Fruit fly (Drosophila melanogaster) whole organism, embryonic: ENCODE measurements around the gene CG12698.

Source experiments
- CG10267 ChIP-seq: fragments of 200-800 bp; sonication (Bioruptor generic); optimal IDR thresholded peaks from 2 replicates; lab custom pipeline; 2018; ENCODE audit warnings: missing biosample characterization, mild to moderate bottlenecking, missing genetic modification characterization, moderate library complexity
- CG11398 ChIP-seq: fragments of 200-800 bp; sonication (Bioruptor generic); optimal IDR thresholded peaks from 2 replicates; lab custom pipeline; 2016; ENCODE audit warnings: missing biosample characterization, missing genetic modification characterization
- CG11504 ChIP-seq: fragments of 200-800 bp; sonication (Bioruptor generic); optimal IDR thresholded peaks from 3 replicates; lab custom pipeline; 2019; ENCODE audit warnings: missing biosample characterization, mild to moderate bottlenecking, missing genetic modification characterization, moderate library complexity
- CG1233 ChIP-seq: fragments of 200-800 bp; sonication (Bioruptor generic); optimal IDR thresholded peaks from 4 replicates; lab custom pipeline; 2018; ENCODE audit warnings: missing biosample characterization, mild to moderate bottlenecking, missing genetic modification characterization
- CG13287 ChIP-seq: fragments of 200-800 bp; sonication (Bioruptor generic); IDR thresholded peaks from 2 replicates; pipeline ENCODE4 v1.3.6; 2022; ENCODE audit warnings: missing biosample characterization, missing genetic modification characterization; ENCODE audit not compliant: partially characterized antibody
- CG15479 ChIP-seq: fragments of 200-800 bp; sonication (Bioruptor generic); optimal IDR thresholded peaks from 3 replicates; lab custom pipeline; 2019; ENCODE audit warnings: missing biosample characterization, mild to moderate bottlenecking, missing genetic modification characterization, moderate library complexity
- CG16863 ChIP-seq: fragments of 200-800 bp; sonication (Bioruptor generic); optimal IDR thresholded peaks from 3 replicates; lab custom pipeline; 2016; ENCODE audit warnings: missing biosample characterization, missing genetic modification characterization
- CG18476 ChIP-seq: fragments of 200-800 bp; sonication (Bioruptor generic); optimal IDR thresholded peaks from 2 replicates; lab custom pipeline; 2016; ENCODE audit warnings: missing biosample characterization, mild to moderate bottlenecking, missing genetic modification characterization
- CG18764 ChIP-seq: fragments of 200-800 bp; sonication (Bioruptor generic); optimal IDR thresholded peaks from 3 replicates; lab custom pipeline; 2016; ENCODE audit warnings: missing biosample characterization, missing genetic modification characterization
- CG2116 ChIP-seq: fragments of 200-800 bp; sonication (Bioruptor generic); optimal IDR thresholded peaks from 3 replicates; lab custom pipeline; 2018; ENCODE audit warnings: missing biosample characterization, mild to moderate bottlenecking, missing genetic modification characterization
- CG32772 ChIP-seq: fragments of 200-800 bp; sonication (Bioruptor generic); IDR thresholded peaks from 2 replicates; pipeline ENCODE4 v1.3.6; 2022; ENCODE audit warnings: missing biosample characterization, missing genetic modification characterization
- CG33557 ChIP-seq: fragments of 200-800 bp; sonication (Bioruptor generic); optimal IDR thresholded peaks from 2 replicates; lab custom pipeline; 2019; ENCODE audit warnings: missing biosample characterization, mild to moderate bottlenecking, missing genetic modification characterization, moderate library complexity
- CG6791 ChIP-seq: fragments of 200-800 bp; sonication (Bioruptor generic); IDR thresholded peaks from 3 replicates; pipeline ENCODE4 v1.3.6; 2022; ENCODE audit warnings: missing biosample characterization, missing genetic modification characterization; ENCODE audit not compliant: partially characterized antibody
- CG7556 ChIP-seq: fragments of 200-800 bp; sonication (Bioruptor generic); optimal IDR thresholded peaks from 2 replicates; lab custom pipeline; 2017; ENCODE audit warnings: missing biosample characterization, mild to moderate bottlenecking, missing genetic modification characterization
- CG7786 ChIP-seq: fragments of 200-800 bp; sonication (Bioruptor generic); optimal IDR thresholded peaks from 2 replicates; lab custom pipeline; 2016; ENCODE audit warnings: missing biosample characterization, missing genetic modification characterization
- CG7839 ChIP-seq: fragments of 200-800 bp; sonication (Bioruptor generic); optimal IDR thresholded peaks from 3 replicates; lab custom pipeline; 2018; ENCODE audit warnings: missing biosample characterization, mild to moderate bottlenecking, missing genetic modification characterization, moderate library complexity
- CG7963 ChIP-seq: fragments of 200-800 bp; sonication (Bioruptor generic); IDR thresholded peaks from 3 replicates; pipeline ENCODE4 v1.3.6; 2022; ENCODE audit warnings: missing biosample characterization, missing genetic modification characterization; ENCODE audit not compliant: partially characterized antibody
- CG9437 ChIP-seq: fragments of 200-800 bp; sonication (Bioruptor generic); optimal IDR thresholded peaks from 2 replicates; lab custom pipeline; 2018; ENCODE audit warnings: missing biosample characterization, mild to moderate bottlenecking, missing genetic modification characterization
- CG9609 ChIP-seq: fragments of 200-800 bp; sonication (Bioruptor generic); optimal IDR thresholded peaks from 3 replicates; lab custom pipeline; 2016; ENCODE audit warnings: missing biosample characterization, missing genetic modification characterization
- CkIIα-i1 ChIP-seq: fragments of 200-800 bp; sonication (Bioruptor generic); IDR thresholded peaks from 2 replicates; pipeline ENCODE4 v1.3.6; 2022; ENCODE audit warnings: missing biosample characterization, missing genetic modification characterization
- D19A ChIP-seq: fragments of 200-800 bp; optimal IDR thresholded peaks from 3 replicates; lab custom pipeline; 2019; ENCODE audit warnings: missing biosample characterization, mild to moderate bottlenecking, missing genetic modification characterization, moderate library complexity
- Dad ChIP-seq: fragments of 200-800 bp; sonication (Bioruptor generic); optimal IDR thresholded peaks from 3 replicates; lab custom pipeline; 2016; ENCODE audit warnings: missing biosample characterization, missing genetic modification characterization
- Dbx ChIP-seq: fragments of 200-800 bp; sonication (Bioruptor generic); IDR thresholded peaks from 3 replicates; pipeline ENCODE4 v1.3.6; 2022; ENCODE audit warnings: missing biosample characterization, missing genetic modification characterization
- Hand ChIP-seq: fragments of 200-800 bp; sonication (Bioruptor generic); optimal IDR thresholded peaks from 2 replicates; lab custom pipeline; 2017; ENCODE audit warnings: mild to moderate bottlenecking, missing biosample characterization, missing genetic modification reagents, missing genetic modification characterization
- Oaz ChIP-seq: fragments of 200-800 bp; sonication (Bioruptor generic); IDR thresholded peaks from 2 replicates; pipeline ENCODE4 v1.3.6; 2022; ENCODE audit warnings: missing biosample characterization, missing genetic modification characterization
- PHDP ChIP-seq: fragments of 200-800 bp; sonication (Bioruptor generic); optimal IDR thresholded peaks from 3 replicates; lab custom pipeline; 2018; ENCODE audit warnings: missing biosample characterization, mild to moderate bottlenecking, missing genetic modification characterization, moderate library complexity
- Poxn ChIP-seq: fragments of 200-800 bp; sonication (Bioruptor generic); IDR thresholded peaks from 2 replicates; pipeline ENCODE4 v1.3.6; 2022; ENCODE audit warnings: missing biosample characterization, missing genetic modification characterization
- Scr ChIP-seq: fragments of 200-800 bp; sonication (Bioruptor generic); IDR thresholded peaks from 2 replicates; pipeline ENCODE4 v1.3.6; 2022; ENCODE audit warnings: missing biosample characterization, missing genetic modification characterization; ENCODE audit not compliant: partially characterized antibody
- Sin3A ChIP-seq: fragments of >200 bp; optimal IDR thresholded peaks from 2 replicates; lab custom pipeline; 2018
- Ssrp ChIP-seq: fragments of 200-800 bp; sonication (Bioruptor generic); optimal IDR thresholded peaks from 2 replicates; lab custom pipeline; 2018; ENCODE audit warnings: missing biosample characterization, mild to moderate bottlenecking, missing genetic modification characterization, moderate library complexity
- Usf ChIP-seq: fragments of 200-800 bp; sonication (Bioruptor generic); optimal IDR thresholded peaks from 2 replicates; lab custom pipeline; 2017; ENCODE audit warnings: missing genotype, missing biosample characterization, missing genetic modification characterization
- ash1 ChIP-seq: fragments of 200-800 bp; sonication (Bioruptor generic); optimal IDR thresholded peaks from 2 replicates; lab custom pipeline; 2018; ENCODE audit warnings: missing biosample characterization, mild to moderate bottlenecking, missing genetic modification characterization
- ato ChIP-seq: fragments of 200-800 bp; sonication (Bioruptor generic); IDR thresholded peaks from 2 replicates; pipeline ENCODE4 v1.3.6; 2022; ENCODE audit warnings: missing biosample characterization, missing genetic modification characterization; ENCODE audit not compliant: partially characterized antibody
- bigmax ChIP-seq: fragments of 200-800 bp; sonication (Bioruptor generic); optimal IDR thresholded peaks from 2 replicates; lab custom pipeline; 2018; ENCODE audit warnings: missing biosample characterization, mild to moderate bottlenecking, missing genetic modification characterization
- ci ChIP-seq: fragments of 200-800 bp; sonication (Bioruptor generic); IDR thresholded peaks from 3 replicates; pipeline ENCODE4 v1.3.6; 2022; ENCODE audit warnings: missing biosample characterization, missing genetic modification characterization
- ftz-f1 ChIP-seq: fragments of 200-800 bp; sonication (Bioruptor generic); optimal IDR thresholded peaks from 2 replicates; lab custom pipeline; 2016; ENCODE audit warnings: missing biosample characterization, missing genetic modification characterization
- hbn ChIP-seq: fragments of 200-800 bp; sonication (Bioruptor generic); IDR thresholded peaks from 2 replicates; pipeline ENCODE4 v1.3.6; 2022; ENCODE audit warnings: missing biosample characterization, missing genetic modification characterization; ENCODE audit not compliant: partially characterized antibody
- hkb ChIP-seq, 2 experiments: fragments of 200-800 bp in 1 of 2; fragments of >200 bp in 1 of 2; sonication (Bioruptor generic) in 1 of 2; IDR thresholded peaks in 1 of 2; optimal IDR thresholded peaks in 1 of 2; 2 replicates each; pipeline versions ENCODE4 v1.3.6 to Lab custom; 2017 to 2022; ENCODE audit warnings: missing biosample characterization in 1 of 2, missing genetic modification characterization in 1 of 2
- lov ChIP-seq, 2 experiments: fragments of 200-800 bp in 1 of 2; fragments of >200 bp in 1 of 2; sonication (Bioruptor generic) in 1 of 2; IDR thresholded peaks in 1 of 2; optimal IDR thresholded peaks in 1 of 2; 2 replicates in 1 of 2; 3 replicates in 1 of 2; pipeline versions ENCODE4 v1.3.6 to Lab custom; 2017 to 2022; ENCODE audit warnings: missing biosample characterization in 1 of 2, missing genetic modification characterization in 1 of 2
- otp ChIP-seq: fragments of 200-800 bp; sonication (Bioruptor generic); IDR thresholded peaks from 3 replicates; pipeline ENCODE4, ENCODE4 v1.3.6; 2022; ENCODE audit warnings: missing biosample characterization, missing genetic modification characterization
- p53 ChIP-seq: fragments of 200-800 bp; sonication (Bioruptor generic); optimal IDR thresholded peaks from 2 replicates; lab custom pipeline; 2016; ENCODE audit warnings: missing biosample characterization, missing genetic modification characterization
- pan ChIP-seq, 4 experiments: fragments of >200 bp in 3 of 4; fragments of 200-800 bp in 1 of 4; sonication (Bioruptor generic) in 1 of 4; optimal IDR thresholded peaks in 3 of 4; IDR thresholded peaks in 1 of 4; 2 replicates each; pipeline versions ENCODE4 v1.3.6 to Lab custom; 2017 to 2022; ENCODE audit warnings: missing biosample characterization in 2 of 4, missing genetic modification characterization in 2 of 4, mixed read lengths in 1 of 4
- ranshi ChIP-seq: fragments of 200-800 bp; sonication (Bioruptor generic); IDR thresholded peaks from 2 replicates; pipeline ENCODE4 v1.3.6; 2022; ENCODE audit warnings: missing biosample characterization, missing genetic modification characterization
- rib ChIP-seq: fragments of 200-800 bp; sonication (Bioruptor generic); IDR thresholded peaks from 2 replicates; pipeline ENCODE4 v1.3.6; 2022; ENCODE audit warnings: missing biosample characterization, missing genetic modification characterization
- slbo ChIP-seq: fragments of 200-800 bp; sonication (Bioruptor generic); IDR thresholded peaks from 2 replicates; pipeline ENCODE4 v1.3.6; 2022; ENCODE audit warnings: missing biosample characterization, missing genetic modification characterization
- slp2 ChIP-seq: fragments of 200-800 bp; sonication (Bioruptor generic); optimal IDR thresholded peaks from 2 replicates; lab custom pipeline; 2016; ENCODE audit warnings: missing biosample characterization, missing genetic modification characterization
- ssp ChIP-seq: fragments of 200-800 bp; sonication (Bioruptor generic); IDR thresholded peaks from 2 replicates; pipeline ENCODE4 v1.3.6; 2022; ENCODE audit warnings: missing biosample characterization, missing genetic modification characterization

The CG12698 gene

DNA sequence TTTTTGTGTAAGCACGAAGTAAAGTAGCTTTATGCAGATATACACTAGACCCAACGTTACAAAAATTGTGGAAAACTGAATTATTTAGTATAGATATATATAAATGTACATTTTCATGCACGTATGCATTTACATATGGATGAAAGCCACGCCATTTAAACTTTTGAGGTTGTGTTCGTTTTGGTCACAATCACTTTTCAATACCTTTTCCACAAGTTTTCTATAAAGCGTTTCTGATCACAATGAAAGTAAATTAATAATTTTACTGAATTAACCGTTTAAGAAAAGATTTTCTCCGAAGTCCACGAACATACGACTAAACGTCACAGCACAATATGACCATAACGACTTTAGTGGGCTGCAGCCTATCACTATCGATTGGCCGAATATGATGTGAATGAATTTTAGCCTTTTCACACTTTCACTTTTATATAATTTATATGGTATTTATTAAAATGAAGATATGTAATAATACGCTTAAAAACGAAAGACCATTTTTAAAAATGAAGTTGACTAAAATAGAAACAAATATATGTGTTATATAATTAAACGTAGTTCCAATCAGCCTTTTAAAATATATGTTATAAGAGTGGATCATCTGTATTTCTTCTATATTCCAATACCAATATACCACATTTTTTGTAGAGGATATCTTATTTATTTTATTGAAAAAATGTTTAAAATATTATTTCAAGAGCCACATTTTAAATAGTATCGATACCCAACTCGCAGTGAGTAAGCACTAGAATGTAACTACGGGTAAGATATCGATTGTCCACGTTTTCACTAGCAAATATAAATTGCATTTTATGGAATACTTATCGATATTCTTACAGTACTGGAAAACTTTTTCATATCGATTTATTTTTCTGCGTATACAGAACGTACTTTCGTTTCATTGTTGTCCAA is 14.1 kb upstream of the CG12698 start, which contains the start of the genes CG46312, eIF5 and exd (continued):
- peak; percentile 88 for TF ChIP-seq CG6791
- TF ChIP-seq pan (optimal IDR thresholded peaks at IDR 0.05; lab: Kevin White, UChicago), result no peak
- TF ChIP-seq pan (GFP tag; optimal IDR thresholded peaks at IDR 0.05 in 1 of 2, IDR thresholded peaks at IDR 0.05 in 1 of 2), result no peak
- no peak for TF ChIP-seq CG16863 (GFP tag; lab: Kevin White, UChicago)
- TF ChIP-seq CG32772, result no peak
- no peak for TF ChIP-seq Usf (GFP tag; lab: Kevin White, UChicago)
- TF ChIP-seq CG1233 (GFP tag; lab: Kevin White, UChicago), result no peak
- TF ChIP-seq slp2 (GFP tag; lab: Kevin White, UChicago), result no peak
- TF ChIP-seq lov (optimal IDR thresholded peaks at IDR 0.05; lab: Kevin White, UChicago), result no peak
- no peak for TF ChIP-seq lov (GFP tag; IDR thresholded peaks at IDR 0.05; lab: Robert Waterston, UW)
- no peak for TF ChIP-seq slbo (GFP tag; lab: Robert Waterston, UW)
- TF ChIP-seq CG7556 (GFP tag; lab: Kevin White, UChicago), result peak; percentile 11
- no peak for TF ChIP-seq otp (GFP tag; lab: Robert Waterston, UW)
- peak; percentile 13 for TF ChIP-seq Ssrp (tag; lab: Kevin White, UChicago)
- no peak for TF ChIP-seq Poxn (GFP tag; lab: Robert Waterston, UW)
- no peak for TF ChIP-seq Dbx (GFP tag; lab: Robert Waterston, UW)
- TF ChIP-seq CG9609, result no peak
- no peak for TF ChIP-seq CG33557
- TF ChIP-seq PHDP, result no peak
- TF ChIP-seq CG11504 (tag; lab: Kevin White, UChicago), result no peak
- no peak for TF ChIP-seq hkb (optimal IDR thresholded peaks at IDR 0.05; lab: Kevin White, UChicago)
- TF ChIP-seq hkb (GFP tag; IDR thresholded peaks at IDR 0.05; lab: Robert Waterston, UW), result no peak
- TF ChIP-seq Oaz (GFP tag; lab: Robert Waterston, UW), result no peak
- TF ChIP-seq CG15479 (GFP tag; lab: Kevin White, UChicago), result no peak
- peak; percentile 75 for TF ChIP-seq Scr (GFP tag; lab: Robert Waterston, UW)
- no peak for TF ChIP-seq Sin3A (lab: Kevin White, UChicago)
- TF ChIP-seq CkIIα-i1 (GFP tag; lab: Robert Waterston, UW), result no peak
- TF ChIP-seq CG18764 (GFP tag; lab: Kevin White, UChicago), result no peak
- TF ChIP-seq CG11398 (GFP tag; lab: Kevin White, UChicago), result no peak
- TF ChIP-seq ranshi, result no peak
- TF ChIP-seq p53 (GFP tag; lab: Kevin White, UChicago), result no peak
- peak; percentile 63 for TF ChIP-seq ato (GFP tag; lab: Robert Waterston, UW)
- TF ChIP-seq ftz-f1 (GFP tag; lab: Kevin White, UChicago), result no peak
- peak; percentile 83 for TF ChIP-seq CG7963 (GFP tag; lab: Robert Waterston, UW)
- peak; percentile 8 for TF ChIP-seq D19A (tag; lab: Kevin White, UChicago)
- no peak for TF ChIP-seq rib (GFP tag; lab: Robert Waterston, UW)
- peak; percentile 74 for TF ChIP-seq CG13287 (GFP tag; lab: Robert Waterston, UW)
- TF ChIP-seq CG10267, result peak; percentile 72
- no peak for TF ChIP-seq CG7786 (GFP tag; lab: Kevin White, UChicago)
- TF ChIP-seq Hand (GFP tag; lab: Kevin White, UChicago), result no peak
- TF ChIP-seq ash1, result no peak
- TF ChIP-seq CG2116 (GFP tag; lab: Kevin White, UChicago), result peak; percentile 40
- TF ChIP-seq hbn (GFP tag; lab: Robert Waterston, UW), result peak; percentile 61
- no peak for TF ChIP-seq CG18476 (GFP tag; lab: Kevin White, UChicago)
- TF ChIP-seq ci (GFP tag; lab: Robert Waterston, UW), result no peak
- no peak for TF ChIP-seq CG7839 (tag; lab: Kevin White, UChicago)
- TF ChIP-seq CG9437 (GFP tag; lab: Kevin White, UChicago), result peak; percentile 42
- TF ChIP-seq ssp (GFP tag; lab: Robert Waterston, UW), result peak; percentile 83
- TF ChIP-seq bigmax (GFP tag; lab: Kevin White, UChicago), result peak; percentile 67
- TF ChIP-seq Dad (GFP tag; lab: Kevin White, UChicago), result no peak
